Worm (Caenorhabditis elegans) whole organism, young adult: Measurements from ENCODE around the gene fbxc-28.
A peak's percentile ranks its signal among the peaks of the same experiment; 100 is the strongest.

Source experiments
- F33H1.4 ChIP-seq: fragments of 200-800 bp; sonication (Bioruptor generic); IDR thresholded peaks from 2 replicates; pipeline ENCODE4 v1.3.6; 2022; ENCODE audit warnings: missing genetic modification reagents, missing genetic modification characterization, missing compliant biosample characterization
- T26A5.8 ChIP-seq: sonication (generic microtip); optimal IDR thresholded peaks from 2 replicates; lab custom pipeline; 2016; ENCODE audit warnings: missing genetic modification characterization, missing compliant biosample characterization
- Y67H2A.10 ChIP-seq: fragments of 200-800 bp; sonication (Bioruptor generic); conservative IDR thresholded peaks from 2 replicates; pipeline ENCODE4 v1.3.6; 2022; ENCODE audit warnings: missing genetic modification reagents, missing genetic modification characterization, missing compliant biosample characterization
- Y95B8A.8 ChIP-seq: fragments of 200-800 bp; sonication (Bioruptor generic); IDR thresholded peaks from 2 replicates; pipeline ENCODE4 v1.3.6; 2022; ENCODE audit warnings: missing genetic modification reagents, missing genetic modification characterization, missing compliant biosample characterization
- ama-1 ChIP-seq, 3 experiments: fragments of 150-350 bp in 1 of 3; sonication (generic microtip) in 2 of 3; optimal IDR thresholded peaks; 2 replicates each; lab custom pipeline; 2014 to 2018; ENCODE audit warnings: missing biosample characterization in 2 of 3, missing genetic modification characterization in 2 of 3, missing genetic modification reagents in 2 of 3
- athp-1 ChIP-seq: sonication (generic microtip); optimal IDR thresholded peaks from 2 replicates; lab custom pipeline; 2017; ENCODE audit warnings: mild to moderate bottlenecking, missing genetic modification characterization, missing compliant biosample characterization
- attf-3 ChIP-seq: fragments of 200-800 bp; sonication (Bioruptor generic); conservative IDR thresholded peaks from 2 replicates; pipeline ENCODE4 v1.3.6; 2022; ENCODE audit warnings: missing genetic modification reagents, missing genetic modification characterization, missing compliant biosample characterization
- attf-5 ChIP-seq: fragments of 200-800 bp; sonication (Bioruptor generic); optimal IDR thresholded peaks from 2 replicates; lab custom pipeline; 2018; ENCODE audit warnings: mild to moderate bottlenecking, missing genetic modification characterization, missing compliant biosample characterization
- ccch-3 ChIP-seq: fragments of 200-800 bp; sonication (Bioruptor generic); optimal IDR thresholded peaks from 2 replicates; lab custom pipeline; 2018; ENCODE audit warnings: mild to moderate bottlenecking, missing genetic modification characterization, missing compliant biosample characterization
- cebp-2 ChIP-seq: fragments of 200-800 bp; sonication (Bioruptor generic); IDR thresholded peaks from 2 replicates; pipeline ENCODE4 v1.3.6; 2022; ENCODE audit warnings: missing genetic modification characterization, missing compliant biosample characterization
- chd-7 ChIP-seq: sonication (generic microtip); optimal IDR thresholded peaks from 2 replicates; lab custom pipeline; 2016; ENCODE audit warnings: mild to moderate bottlenecking, missing genetic modification characterization, moderate library complexity, missing compliant biosample characterization
- dox-1 ChIP-seq: fragments of 200-800 bp; sonication (Bioruptor generic); IDR thresholded peaks from 2 replicates; pipeline ENCODE4 v1.3.6; 2022; ENCODE audit warnings: missing genetic modification reagents, missing genetic modification characterization, missing compliant biosample characterization
- dpff-1 ChIP-seq: sonication (generic microtip); optimal IDR thresholded peaks from 2 replicates; lab custom pipeline; 2017; ENCODE audit warnings: mild to moderate bottlenecking, missing genetic modification characterization, missing compliant biosample characterization
- efl-1 ChIP-seq: fragments of 150-350 bp; optimal IDR thresholded peaks from 2 replicates; lab custom pipeline; 2014; ENCODE audit warnings: missing biosample characterization, missing genetic modification reagents, missing genetic modification characterization
- egrh-3 ChIP-seq: fragments of 200-800 bp; sonication (Bioruptor generic); IDR thresholded peaks from 2 replicates; pipeline ENCODE4 v1.3.6; 2022; ENCODE audit warnings: missing genetic modification reagents, missing genetic modification characterization, missing compliant biosample characterization
- him-1 ChIP-seq: sonication (generic microtip); optimal IDR thresholded peaks from 2 replicates; lab custom pipeline; 2016; ENCODE audit warnings: missing genotype, missing genetic modification reagents, missing genetic modification characterization, missing compliant biosample characterization
- hlh-12 ChIP-seq: sonication (generic microtip); optimal IDR thresholded peaks from 2 replicates; lab custom pipeline; 2016; ENCODE audit warnings: missing genetic modification characterization, missing compliant biosample characterization
- hrde-1 ChIP-seq: sonication (generic microtip); optimal IDR thresholded peaks from 2 replicates; lab custom pipeline; 2016; ENCODE audit warnings: missing genetic modification characterization, mild to moderate bottlenecking, missing compliant biosample characterization, moderate library complexity, missing genotype, missing genetic modification reagents, borderline replicate concordance
- lag-1 ChIP-seq: fragments of 200-800 bp; sonication (Bioruptor generic); IDR thresholded peaks from 2 replicates; pipeline ENCODE4 v1.3.6; 2022; ENCODE audit warnings: missing genetic modification reagents, missing genetic modification characterization, missing compliant biosample characterization
- let-526 ChIP-seq: fragments of 200-800 bp; sonication (Bioruptor generic); IDR thresholded peaks from 2 replicates; pipeline ENCODE4 v1.3.6; 2022; ENCODE audit warnings: missing genetic modification reagents, missing genetic modification characterization, missing compliant biosample characterization
- lin-26 ChIP-seq: fragments of 200-800 bp; sonication (Bioruptor generic); IDR thresholded peaks from 2 replicates; pipeline ENCODE4 v1.3.6; 2022; ENCODE audit warnings: missing genetic modification reagents, missing genetic modification characterization, missing compliant biosample characterization
- madf-10 ChIP-seq: sonication (generic microtip); optimal IDR thresholded peaks from 2 replicates; lab custom pipeline; 2016; ENCODE audit warnings: mild to moderate bottlenecking, missing genetic modification characterization, missing compliant biosample characterization
- nfya-2 ChIP-seq: fragments of 200-800 bp; sonication (Bioruptor generic); IDR thresholded peaks from 2 replicates; pipeline ENCODE4 v1.3.6; 2022; ENCODE audit warnings: missing genetic modification reagents, missing genetic modification characterization, missing compliant biosample characterization
- nfyb-1 ChIP-seq: fragments of 200-800 bp; sonication (Bioruptor generic); IDR thresholded peaks from 2 replicates; pipeline ENCODE4 v1.3.6; 2022; ENCODE audit warnings: missing genetic modification reagents, missing genetic modification characterization, missing compliant biosample characterization
- nhr-120 ChIP-seq: fragments of 200-800 bp; sonication (Bioruptor generic); IDR thresholded peaks from 2 replicates; pipeline ENCODE4 v1.3.6; 2022; ENCODE audit warnings: missing genetic modification characterization, missing compliant biosample characterization
- nhr-27 ChIP-seq: fragments of 200-800 bp; sonication (Bioruptor generic); optimal IDR thresholded peaks from 2 replicates; lab custom pipeline; 2018; ENCODE audit warnings: mild to moderate bottlenecking, missing genetic modification characterization, moderate library complexity, missing compliant biosample characterization
- nhr-80 ChIP-seq: sonication (generic microtip); optimal IDR thresholded peaks from 2 replicates; lab custom pipeline; 2016; ENCODE audit warnings: missing genetic modification characterization, missing compliant biosample characterization
- pbrm-1 ChIP-seq: fragments of 200-800 bp; sonication (Bioruptor generic); IDR thresholded peaks from 2 replicates; pipeline ENCODE4 v1.3.6; 2022; ENCODE audit warnings: missing genetic modification reagents, missing genetic modification characterization, missing compliant biosample characterization
- rcor-1 ChIP-seq: fragments of 200-800 bp; sonication (Bioruptor generic); IDR thresholded peaks from 2 replicates; pipeline ENCODE4 v1.3.6; 2022; ENCODE audit warnings: missing genetic modification reagents, missing genetic modification characterization, missing compliant biosample characterization
- sea-2 ChIP-seq: fragments of 200-800 bp; sonication (Bioruptor generic); IDR thresholded peaks from 2 replicates; pipeline ENCODE4 v1.3.6; 2022; ENCODE audit warnings: missing genetic modification characterization, missing compliant biosample characterization
- snpc-1.1 ChIP-seq: sonication (generic microtip); optimal IDR thresholded peaks from 2 replicates; lab custom pipeline; 2017; ENCODE audit warnings: missing genetic modification characterization, mild to moderate bottlenecking, missing compliant biosample characterization, antibody characterized with exemption, moderate library complexity, missing genotype, missing genetic modification reagents; ENCODE audit not compliant: insufficient read depth
- snpc-3.4 ChIP-seq: sonication (generic microtip); optimal IDR thresholded peaks from 2 replicates; lab custom pipeline; 2017; ENCODE audit warnings: missing genetic modification characterization, mild to moderate bottlenecking, missing compliant biosample characterization, antibody characterized with exemption, moderate library complexity, missing genotype, missing genetic modification reagents
- snpc-4 ChIP-seq, 5 experiments: fragments of 150-350 bp in 1 of 5; sonication (generic microtip) in 4 of 5; optimal IDR thresholded peaks; 2 replicates each; lab custom pipeline; 2014 to 2018; ENCODE audit warnings: missing genetic modification characterization in 5 of 5, missing biosample characterization in 3 of 5, antibody characterized with exemption in 2 of 5, mild to moderate bottlenecking in 2 of 5, missing compliant biosample characterization in 2 of 5, missing genotype in 2 of 5, moderate library complexity in 2 of 5, missing genetic modification reagents in 1 of 5
- tlf-1 ChIP-seq: fragments of 200-800 bp; sonication (Bioruptor generic); optimal IDR thresholded peaks from 2 replicates; lab custom pipeline; 2018; ENCODE audit warnings: mild to moderate bottlenecking, missing genetic modification characterization, missing compliant biosample characterization
- zfh-2 ChIP-seq: fragments of 200-800 bp; sonication (Bioruptor generic); conservative IDR thresholded peaks from 2 replicates; pipeline ENCODE4 v1.3.6; 2022; ENCODE audit warnings: missing genetic modification reagents, missing genetic modification characterization, missing compliant biosample characterization
- zim-3 ChIP-seq: sonication (generic microtip); optimal IDR thresholded peaks from 2 replicates; lab custom pipeline; 2017; ENCODE audit warnings: mild to moderate bottlenecking, missing genetic modification characterization, moderate library complexity, missing compliant biosample characterization
- ztf-26 ChIP-seq: sonication (generic microtip); optimal IDR thresholded peaks from 2 replicates; lab custom pipeline; 2017; ENCODE audit warnings: missing genetic modification characterization, missing compliant biosample characterization
- ztf-6 ChIP-seq: fragments of 200-800 bp; sonication (Bioruptor generic); IDR thresholded peaks from 2 replicates; pipeline ENCODE4 v1.3.6; 2022; ENCODE audit warnings: missing genetic modification reagents, missing genetic modification characterization, missing compliant biosample characterization

Gene fbxc-28

ce11 chrII:923521-923920 is at the start of gene fbxc-28:
fbxc-28 (plus strand) TSS chrII:923821.
- no peak for TF ChIP-seq Y95B8A.8 (GFP tag; lab: Robert Waterston, UW)
- no peak for TF ChIP-seq attf-3 (GFP tag; lab: Robert Waterston, UW)
- TF ChIP-seq egrh-3 = no peak
- no peak for TF ChIP-seq athp-1
- TF ChIP-seq attf-5 (GFP tag; lab: Kevin White, UChicago) = no peak
- TF ChIP-seq hlh-12 (tag; lab: Kevin White, UChicago) = no peak
- no peak for TF ChIP-seq ama-1 (optimal IDR thresholded peaks at IDR 0.05; lab: Kevin White, UChicago)
- TF ChIP-seq ama-1 (GFP tag; optimal IDR thresholded peaks at IDR 0.05; lab: Kevin White, UChicago) = no peak
- TF ChIP-seq let-526 (GFP tag; lab: Robert Waterston, UW) = no peak
- TF ChIP-seq cebp-2 (GFP tag; lab: Robert Waterston, UW) = no peak
- no peak for TF ChIP-seq zim-3
- no peak for TF ChIP-seq nhr-27
- no peak for TF ChIP-seq him-1 (tag; lab: Kevin White, UChicago)
- no peak for TF ChIP-seq ztf-26 (tag; lab: Kevin White, UChicago)
- TF ChIP-seq nhr-120 (GFP tag; lab: Robert Waterston, UW) = no peak
- TF ChIP-seq dpff-1 (tag; lab: Kevin White, UChicago) = no peak
- TF ChIP-seq rcor-1 = no peak
- no peak for TF ChIP-seq ccch-3 (GFP tag; lab: Kevin White, UChicago)
- no peak for TF ChIP-seq pbrm-1
- no peak for TF ChIP-seq nhr-80
- TF ChIP-seq nfya-2 (GFP tag; lab: Robert Waterston, UW) = no peak

ce11 chrII:875739-876138 is 47.9 kb upstream of the fbxc-28 start:
- peak; percentile 51; the same call in 1 of the 2 replicates for TF ChIP-seq zfh-2 (GFP tag; lab: Robert Waterston, UW)
- TF ChIP-seq nfyb-1 = no peak
- peak; percentile 24; the same call in 1 of the 2 replicates for TF ChIP-seq egrh-3

- TF ChIP-seq dox-1 (GFP tag; lab: Robert Waterston, UW) (0 out of 2 replicates have a peak, but pooled peaks have one; percentile 23), nhr-80 (peak; percentile 79), snpc-4 (GFP tag; optimal IDR thresholded peaks at IDR 0.05; lab: Kevin White, UChicago) (no peak), snpc-4 (tag; optimal IDR thresholded peaks at IDR 0.05; lab: Kevin White, UChicago) (peak in 3 of 4 experiments; percentile 39 to 90 (median 65)), ztf-6 (GFP tag; lab: Robert Waterston, UW) (no peak)
Measured at ce11 chrII:880666-881226, 42.9 kb upstream of the fbxc-28 start.

- TF ChIP-seq snpc-3.4 (tag; lab: Kevin White, UChicago) = no peak
- no peak for TF ChIP-seq lin-26
- TF ChIP-seq attf-3 (GFP tag; lab: Robert Waterston, UW) = no peak
- peak; percentile 28 for TF ChIP-seq nhr-80
- no peak for TF ChIP-seq efl-1 (GFP tag; lab: Kevin White, UChicago)
- TF ChIP-seq snpc-1.1 (tag; lab: Kevin White, UChicago) = no peak
- no peak for TF ChIP-seq hrde-1 (tag; lab: Kevin White, UChicago)
- no peak for TF ChIP-seq nfya-2 (GFP tag; lab: Robert Waterston, UW)
- TF ChIP-seq snpc-4 (GFP tag; optimal IDR thresholded peaks at IDR 0.05; lab: Kevin White, UChicago) = no peak
- TF ChIP-seq snpc-4 (tag; optimal IDR thresholded peaks at IDR 0.05; lab: Kevin White, UChicago) = peak in 1 of 4 experiments; percentile 54
- no peak for TF ChIP-seq T26A5.8 (tag; lab: Kevin White, UChicago)
- TF ChIP-seq tlf-1 (GFP tag; lab: Kevin White, UChicago) = no peak
- TF ChIP-seq lag-1 (GFP tag; lab: Robert Waterston, UW) = no peak
- TF ChIP-seq madf-10 (tag; lab: Kevin White, UChicago) = no peak
- TF ChIP-seq chd-7 (tag; lab: Kevin White, UChicago) = no peak
- TF ChIP-seq Y67H2A.10 (GFP tag; lab: Robert Waterston, UW) = no peak
- TF ChIP-seq F33H1.4 (GFP tag; lab: Robert Waterston, UW) = no peak
- no peak for TF ChIP-seq sea-2
Measured at ce11 chrII:884204-884603, 39.4 kb upstream of the fbxc-28 start.
